Fruit fly (Drosophila melanogaster) whole organism, embryonic: Measurements from ENCODE around the gene Bicra.

Experiments used
- CG1024 ChIP-seq: fragments of 200-800 bp; sonication (Bioruptor generic); IDR thresholded peaks from 2 replicates; pipeline ENCODE4 v1.3.6; 2022; ENCODE audit warnings: missing biosample characterization, missing genetic modification characterization
- CG11093 ChIP-seq: fragments of 200-800 bp; sonication (Bioruptor generic); IDR thresholded peaks from 3 replicates; pipeline ENCODE4 v1.3.6; 2022; ENCODE audit warnings: missing biosample characterization, missing genetic modification characterization
- CG11504 ChIP-seq: fragments of 200-800 bp; sonication (Bioruptor generic); optimal IDR thresholded peaks from 3 replicates; lab custom pipeline; 2019; ENCODE audit warnings: missing biosample characterization, mild to moderate bottlenecking, missing genetic modification characterization, moderate library complexity
- CG13775 ChIP-seq: fragments of 200-800 bp; sonication (Bioruptor generic); optimal IDR thresholded peaks from 3 replicates; lab custom pipeline; 2017; ENCODE audit warnings: missing biosample characterization, mild to moderate bottlenecking, missing genetic modification characterization
- CG13894 ChIP-seq: fragments of 200-800 bp; sonication (Bioruptor generic); optimal IDR thresholded peaks from 3 replicates; lab custom pipeline; 2018; ENCODE audit warnings: missing biosample characterization, mild to moderate bottlenecking, missing genetic modification characterization, moderate library complexity
- CG16863 ChIP-seq: fragments of 200-800 bp; sonication (Bioruptor generic); optimal IDR thresholded peaks from 3 replicates; lab custom pipeline; 2016; ENCODE audit warnings: missing biosample characterization, missing genetic modification characterization
- CG17568 ChIP-seq: fragments of 200-800 bp; sonication (Bioruptor generic); optimal IDR thresholded peaks from 2 replicates; lab custom pipeline; 2018; ENCODE audit warnings: missing biosample characterization, mild to moderate bottlenecking, missing genetic modification characterization, moderate library complexity
- CG2116 ChIP-seq: fragments of 200-800 bp; sonication (Bioruptor generic); optimal IDR thresholded peaks from 3 replicates; lab custom pipeline; 2018; ENCODE audit warnings: missing biosample characterization, mild to moderate bottlenecking, missing genetic modification characterization
- CG30403 ChIP-seq: fragments of 200-800 bp; sonication (Bioruptor generic); optimal IDR thresholded peaks from 3 replicates; lab custom pipeline; 2016; ENCODE audit warnings: missing biosample characterization, missing genetic modification characterization
- CG30431 ChIP-seq: fragments of 200-800 bp; sonication (Bioruptor generic); optimal IDR thresholded peaks from 2 replicates; lab custom pipeline; 2017; ENCODE audit warnings: missing biosample characterization, missing genetic modification characterization
- CG31388 ChIP-seq: fragments of 200-800 bp; sonication (Bioruptor generic); optimal IDR thresholded peaks from 2 replicates; lab custom pipeline; 2016; ENCODE audit warnings: missing biosample characterization, missing genetic modification characterization
- CG32532 ChIP-seq: fragments of 200-800 bp; sonication (Bioruptor generic); IDR thresholded peaks from 2 replicates; pipeline ENCODE4 v1.3.6; 2022; ENCODE audit warnings: missing biosample characterization, missing genetic modification characterization
- CG4360 ChIP-seq: fragments of 200-800 bp; sonication (Bioruptor generic); IDR thresholded peaks from 2 replicates; pipeline ENCODE4 v1.3.6; 2022; ENCODE audit warnings: missing biosample characterization, missing genetic modification characterization
- CG6854 ChIP-seq: fragments of 200-800 bp; sonication (Bioruptor generic); optimal IDR thresholded peaks from 3 replicates; lab custom pipeline; 2017; ENCODE audit warnings: missing biosample characterization, mild to moderate bottlenecking, missing genetic modification characterization
- CG7357 ChIP-seq: fragments of 200-800 bp; sonication (Bioruptor generic); IDR thresholded peaks from 3 replicates; pipeline ENCODE4 v1.3.6; 2022; ENCODE audit warnings: missing biosample characterization, missing genetic modification characterization
- CG7786 ChIP-seq: fragments of 200-800 bp; sonication (Bioruptor generic); optimal IDR thresholded peaks from 2 replicates; lab custom pipeline; 2016; ENCODE audit warnings: missing biosample characterization, missing genetic modification characterization
- CG8281 ChIP-seq: fragments of 200-800 bp; sonication (Bioruptor generic); optimal IDR thresholded peaks from 2 replicates; lab custom pipeline; 2018; ENCODE audit warnings: missing biosample characterization, mild to moderate bottlenecking, missing genetic modification characterization, moderate library complexity
- CG9817 ChIP-seq: fragments of 200-800 bp; sonication (Bioruptor generic); optimal IDR thresholded peaks from 2 replicates; lab custom pipeline; 2018; ENCODE audit warnings: missing biosample characterization, mild to moderate bottlenecking, missing genetic modification characterization, moderate library complexity
- CHES-1-like ChIP-seq: fragments of 200-800 bp; sonication (Bioruptor generic); optimal IDR thresholded peaks from 2 replicates; lab custom pipeline; 2016; ENCODE audit warnings: missing biosample characterization, missing genetic modification characterization
- Eip74EF ChIP-seq, 2 experiments: fragments of 200-800 bp in 1 of 2; fragments of >200 bp in 1 of 2; sonication (Bioruptor generic) in 1 of 2; optimal IDR thresholded peaks; 2 replicates each; lab custom pipeline; 2017 to 2019; ENCODE audit warnings: missing biosample characterization in 2 of 2, missing genetic modification characterization in 2 of 2, mild to moderate bottlenecking in 1 of 2, moderate library complexity in 1 of 2
- Fer3 ChIP-seq: fragments of 200-800 bp; sonication (Bioruptor generic); optimal IDR thresholded peaks from 2 replicates; lab custom pipeline; 2018; ENCODE audit warnings: missing biosample characterization, mild to moderate bottlenecking, missing genetic modification characterization, moderate library complexity
- Gsc ChIP-seq: fragments of 200-800 bp; sonication (Bioruptor generic); IDR thresholded peaks from 2 replicates; pipeline ENCODE4 v1.3.6; 2022; ENCODE audit warnings: missing biosample characterization, missing genetic modification characterization
- Gug ChIP-seq: fragments of 200-800 bp; sonication (Bioruptor generic); IDR thresholded peaks from 4 replicates; pipeline ENCODE4 v1.3.6; 2022; ENCODE audit warnings: missing biosample characterization, missing genetic modification characterization
- H2.0 ChIP-seq: fragments of 200-800 bp; sonication (Bioruptor generic); IDR thresholded peaks from 2 replicates; pipeline ENCODE4 v1.3.6; 2022; ENCODE audit warnings: missing biosample characterization, missing genetic modification characterization
- Hr39 ChIP-seq: fragments of >200 bp; optimal IDR thresholded peaks from 2 replicates; lab custom pipeline; 2017
- Hr78 ChIP-seq, 2 experiments: fragments of 200-800 bp in 1 of 2; fragments of >200 bp in 1 of 2; sonication (Bioruptor generic) in 1 of 2; optimal IDR thresholded peaks; 2 replicates each; lab custom pipeline; 2017 to 2019; ENCODE audit warnings: missing biosample characterization in 2 of 2, missing genetic modification characterization in 2 of 2, mild to moderate bottlenecking in 1 of 2, moderate library complexity in 1 of 2
- Myb ChIP-seq: fragments of 200-800 bp; sonication (Bioruptor generic); optimal IDR thresholded peaks from 2 replicates; lab custom pipeline; 2016; ENCODE audit warnings: missing biosample characterization, missing genetic modification characterization
- Nf-YB ChIP-seq: fragments of 200-800 bp; sonication (Bioruptor generic); optimal IDR thresholded peaks from 3 replicates; lab custom pipeline; 2019; ENCODE audit warnings: missing biosample characterization, mild to moderate bottlenecking, missing genetic modification characterization, moderate library complexity
- Ravus ChIP-seq: fragments of 200-800 bp; sonication (Bioruptor generic); IDR thresholded peaks from 2 replicates; pipeline ENCODE4 v1.3.6; 2022; ENCODE audit warnings: missing biosample characterization, missing genetic modification characterization
- Sox100B ChIP-seq: fragments of 200-800 bp; sonication (Bioruptor generic); optimal IDR thresholded peaks from 3 replicates; lab custom pipeline; 2018; ENCODE audit warnings: missing biosample characterization, mild to moderate bottlenecking, missing genetic modification characterization
- YL-1 ChIP-seq: fragments of 200-800 bp; sonication (Bioruptor generic); optimal IDR thresholded peaks from 3 replicates; lab custom pipeline; 2017; ENCODE audit warnings: missing biosample characterization, mild to moderate bottlenecking, missing genetic modification characterization
- ac ChIP-seq: fragments of 200-800 bp; sonication (Bioruptor generic); optimal IDR thresholded peaks from 3 replicates; lab custom pipeline; 2017; ENCODE audit warnings: missing biosample characterization, mild to moderate bottlenecking, missing genetic modification characterization
- az2 ChIP-seq: fragments of 200-800 bp; sonication (Bioruptor generic); optimal IDR thresholded peaks from 3 replicates; lab custom pipeline; 2016; ENCODE audit warnings: missing biosample characterization, missing genetic modification characterization
- cad ChIP-seq: fragments of >200 bp; optimal IDR thresholded peaks from 2 replicates; lab custom pipeline; 2017; ENCODE audit warnings: missing biosample characterization, missing genetic modification characterization
- ci ChIP-seq: fragments of 200-800 bp; sonication (Bioruptor generic); IDR thresholded peaks from 3 replicates; pipeline ENCODE4 v1.3.6; 2022; ENCODE audit warnings: missing biosample characterization, missing genetic modification characterization
- croc ChIP-seq: fragments of 200-800 bp; sonication (Bioruptor generic); conservative IDR thresholded peaks from 3 replicates; pipeline ENCODE4 v1.3.6; 2022; ENCODE audit warnings: missing biosample characterization, missing genetic modification characterization
- crp ChIP-seq, 2 experiments: fragments of 200-800 bp; sonication (Bioruptor generic); optimal IDR thresholded peaks; 2 replicates in 1 of 2; 3 replicates in 1 of 2; lab custom pipeline; 2017; ENCODE audit warnings: missing biosample characterization in 2 of 2, missing genetic modification characterization in 2 of 2, mild to moderate bottlenecking in 1 of 2, moderate library complexity in 1 of 2
- dan ChIP-seq: fragments of 200-800 bp; sonication (Bioruptor generic); IDR thresholded peaks from 2 replicates; pipeline ENCODE4 v1.3.6; 2022; ENCODE audit warnings: missing biosample characterization, missing genetic modification characterization
- dmrt11E ChIP-seq: fragments of 200-800 bp; sonication (Bioruptor generic); optimal IDR thresholded peaks from 3 replicates; lab custom pipeline; 2018; ENCODE audit warnings: missing biosample characterization, mild to moderate bottlenecking, missing genetic modification characterization, moderate library complexity
- grn ChIP-seq: fragments of 200-800 bp; sonication (Bioruptor generic); optimal IDR thresholded peaks from 3 replicates; lab custom pipeline; 2017; ENCODE audit warnings: missing biosample characterization, missing genetic modification characterization
- hth ChIP-seq: fragments of >200 bp; optimal IDR thresholded peaks from 2 replicates; lab custom pipeline; 2017; ENCODE audit warnings: inconsistent platforms
- insv ChIP-seq, 2 experiments: fragments of 200-800 bp; sonication (Bioruptor generic); optimal IDR thresholded peaks; 3 replicates each; lab custom pipeline; 2016 to 2018; ENCODE audit warnings: missing biosample characterization in 2 of 2, missing genetic modification characterization in 2 of 2
- lab ChIP-seq: fragments of 200-800 bp; sonication (Bioruptor generic); optimal IDR thresholded peaks from 3 replicates; lab custom pipeline; 2017; ENCODE audit warnings: missing biosample characterization, missing genetic modification characterization, mild to moderate bottlenecking, moderate library complexity, missing genetic modification reagents
- nau ChIP-seq: fragments of 200-800 bp; sonication (Bioruptor generic); optimal IDR thresholded peaks from 3 replicates; lab custom pipeline; 2017; ENCODE audit warnings: missing biosample characterization, mild to moderate bottlenecking, missing genetic modification characterization, missing genetic modification reagents
- psq ChIP-seq: fragments of 200-800 bp; sonication (Bioruptor generic); optimal IDR thresholded peaks from 2 replicates; lab custom pipeline; 2017; ENCODE audit warnings: missing biosample characterization, missing genetic modification characterization
- sc ChIP-seq, 3 experiments: fragments of >200 bp in 2 of 3; fragments of 200-800 bp in 1 of 3; sonication (Bioruptor generic) in 1 of 3; optimal IDR thresholded peaks; 2 replicates in 2 of 3; 3 replicates in 1 of 3; lab custom pipeline; 2017; ENCODE audit warnings: mild to moderate bottlenecking in 1 of 3, missing biosample characterization in 1 of 3, missing genetic modification characterization in 1 of 3, missing genetic modification reagents in 1 of 3
- tx ChIP-seq: fragments of 200-800 bp; sonication (Bioruptor generic); optimal IDR thresholded peaks from 2 replicates; lab custom pipeline; 2016; ENCODE audit warnings: missing biosample characterization, missing genetic modification characterization
- vvl ChIP-seq: fragments of 200-800 bp; sonication (Bioruptor generic); IDR thresholded peaks from 2 replicates; pipeline ENCODE4 v1.3.6; 2022; ENCODE audit warnings: missing biosample characterization, missing genetic modification characterization

Gene Bicra

dm6 chr3R:29088938-29089661, 26.3 kb downstream of the Bicra start (continued):
- TF ChIP-seq CG16863 (GFP tag; lab: Kevin White, UChicago) (peak; percentile 16), tx (GFP tag; lab: Kevin White, UChicago) (peak; percentile 39), Fer3 (tag; lab: Kevin White, UChicago) (peak; percentile 68), Hr39 (no peak), croc (peak; percentile 44; the same call in 2 of the 3 replicates), CG30403 (peak; percentile 76), CG17568 (peak; percentile 63), H2.0 (GFP tag; lab: Robert Waterston, UW) (peak; percentile 51), vvl (peak; percentile 74), CG7786 (peak; percentile 57), Ravus (GFP tag; lab: Robert Waterston, UW) (no peak; the same call in 1 of the 2 replicates), CG1024 (GFP tag; lab: Robert Waterston, UW) (no peak), CG13894 (tag; lab: Kevin White, UChicago) (no peak), CG2116 (no peak), CG31388 (no peak), psq (GFP tag; lab: Kevin White, UChicago) (no peak), hth (lab: Kevin White, UChicago) (no peak), dan (no peak), crp (GFP tag; optimal IDR thresholded peaks at IDR 0.05; lab: Kevin White, UChicago) (peak in 1 of 2 experiments; percentile 10), lab (GFP tag; lab: Kevin White, UChicago) (peak; percentile 78), insv (GFP tag; optimal IDR thresholded peaks at IDR 0.05; lab: Kevin White, UChicago) (no peak), CG4360 (GFP tag; lab: Robert Waterston, UW) (peak; percentile 20; the same call in 1 of the 2 replicates), ci (GFP tag; lab: Robert Waterston, UW) (peak; percentile 72; the same call in 1 of the 3 replicates), CG7357 (peak; percentile 36; the same call in 1 of the 3 replicates), nau (GFP tag; lab: Kevin White, UChicago) (peak; percentile 71), YL-1 (GFP tag; lab: Kevin White, UChicago) (peak; percentile 21), CG32532 (GFP tag; lab: Robert Waterston, UW) (peak; percentile 46; the same call in 1 of the 2 replicates), grn (no peak), CG11504 (tag; lab: Kevin White, UChicago) (peak; percentile 84), CG8281 (tag; lab: Kevin White, UChicago) (peak; percentile 45), Eip74EF (GFP tag; optimal IDR thresholded peaks at IDR 0.05; lab: Kevin White, UChicago) (peak in 1 of 2 experiments; percentile 72), az2 (GFP tag; lab: Kevin White, UChicago) (peak; percentile 67), CHES-1-like (GFP tag; lab: Kevin White, UChicago) (peak; percentile 39), CG6854 (GFP tag; lab: Kevin White, UChicago) (peak; percentile 43), CG13775 (GFP tag; lab: Kevin White, UChicago) (peak; percentile 65), CG11093 (GFP tag; lab: Robert Waterston, UW) (peak; percentile 73; the same call in 2 of the 3 replicates), Nf-YB (GFP tag; lab: Kevin White, UChicago) (peak; percentile 21), Sox100B (GFP tag; lab: Kevin White, UChicago) (peak; percentile 78), CG9817 (tag; lab: Kevin White, UChicago) (peak; percentile 55), Gug (GFP tag; lab: Robert Waterston, UW) (peak; percentile 45; the same call in 3 of the 4 replicates), Hr78 (GFP tag; optimal IDR thresholded peaks at IDR 0.05; lab: Kevin White, UChicago) (peak in 1 of 2 experiments; percentile 83), cad (GFP tag; lab: Kevin White, UChicago) (no peak), Myb (GFP tag; lab: Kevin White, UChicago) (peak; percentile 25), dmrt11E (tag; lab: Kevin White, UChicago) (peak; percentile 73), CG30431 (peak; percentile 57), Gsc (GFP tag; lab: Robert Waterston, UW) (no peak), sc (optimal IDR thresholded peaks at IDR 0.05; lab: Kevin White, UChicago) (no peak), sc (GFP tag; optimal IDR thresholded peaks at IDR 0.05; lab: Kevin White, UChicago) (peak; percentile 54), ac (no peak)
